Fruit fly (Drosophila melanogaster): ENCODE measurements around the gene CG31954.
A peak's percentile ranks its signal among the peaks of the same experiment; 100 is the strongest.

The CG31954 gene

dm6 chr2L:3532973-3533525, 23.1 kb upstream of the CG31954 start (continued):
- no peak for TF ChIP-seq BEAF-32 (GFP tag; optimal IDR thresholded peaks at IDR 0.05)
- peak; percentile 81 for TF ChIP-seq Xrp1 (GFP tag; IDR thresholded peaks at IDR 0.05)
- TF ChIP-seq CG3163 (GFP tag; optimal IDR thresholded peaks at IDR 0.05): peak; percentile 7
- peak; percentile 88 for TF ChIP-seq grn (GFP tag; optimal IDR thresholded peaks at IDR 0.05)
- TF ChIP-seq CG10267 (tag; optimal IDR thresholded peaks at IDR 0.05): peak; percentile 36
- TF ChIP-seq phol (tag; optimal IDR thresholded peaks at IDR 0.05): peak; percentile 66
- peak; percentile 4 for TF ChIP-seq CG13424 (tag; optimal IDR thresholded peaks at IDR 0.05)
- TF ChIP-seq CG13775 (GFP tag; optimal IDR thresholded peaks at IDR 0.05): peak; percentile 57
- TF ChIP-seq CG2129 (GFP tag; IDR thresholded peaks at IDR 0.05; ENCODE audit: partially characterized antibody): no peak
- TF ChIP-seq CG6654 (GFP tag; optimal IDR thresholded peaks at IDR 0.05): peak; percentile 4
- peak; percentile 35; the same call in 1 of the 2 replicates for TF ChIP-seq ssp (GFP tag; IDR thresholded peaks at IDR 0.05)
- TF ChIP-seq onecut (GFP tag; IDR thresholded peaks at IDR 0.05): peak; percentile 43
- peak; percentile 70 for TF ChIP-seq Antp (GFP tag; optimal IDR thresholded peaks at IDR 0.05)
- peak; percentile 37 for TF ChIP-seq ind (GFP tag; optimal IDR thresholded peaks at IDR 0.05)
- peak; percentile 45; the same call in 1 of the 2 replicates for TF ChIP-seq CG1024 (GFP tag; IDR thresholded peaks at IDR 0.05)
- TF ChIP-seq prd (optimal IDR thresholded peaks at IDR 0.05): no peak
- TF ChIP-seq prd (GFP tag; IDR thresholded peaks at IDR 0.05): peak; percentile 95
- TF ChIP-seq Rx (GFP tag; IDR thresholded peaks at IDR 0.05): peak; percentile 31; the same call in 1 of the 2 replicates
- TF ChIP-seq Dp (GFP tag; optimal IDR thresholded peaks at IDR 0.05): no peak
- TF ChIP-seq dmrt11E (tag; optimal IDR thresholded peaks at IDR 0.05): peak; percentile 82
- TF ChIP-seq Atf-2 (GFP tag; optimal IDR thresholded peaks at IDR 0.05): peak; percentile 40
- no peak for TF ChIP-seq tup (GFP tag; optimal IDR thresholded peaks at IDR 0.05)
- no peak for TF ChIP-seq knrl (GFP tag; IDR thresholded peaks at IDR 0.05; ENCODE audit: partially characterized antibody)
- TF ChIP-seq CG17829 (tag; optimal IDR thresholded peaks at IDR 0.05): peak; percentile 76
- TF ChIP-seq bsh (GFP tag; optimal IDR thresholded peaks at IDR 0.05): peak in 1 of 2 experiments; percentile 54
- TF ChIP-seq Mrtf (GFP tag; IDR thresholded peaks at IDR 0.05): 0 out of 3 replicates have a peak, but pooled peaks have one; percentile 40
- TF ChIP-seq sob (GFP tag; IDR thresholded peaks at IDR 0.05): peak; percentile 70; the same call in 1 of the 2 replicates
- TF ChIP-seq twi (tag; optimal IDR thresholded peaks at IDR 0.05): peak; percentile 43
- peak; percentile 50 for TF ChIP-seq CG6254 (GFP tag; optimal IDR thresholded peaks at IDR 0.05)
- no peak for TF ChIP-seq CG17186 (GFP tag; optimal IDR thresholded peaks at IDR 0.05)
- TF ChIP-seq Sry-δ (GFP tag; optimal IDR thresholded peaks at IDR 0.05): no peak
- TF ChIP-seq gsb-n (tag; optimal IDR thresholded peaks at IDR 0.05): peak; percentile 36
- peak; percentile 26 for TF ChIP-seq Blimp-1 (GFP tag; optimal IDR thresholded peaks at IDR 0.05)
- TF ChIP-seq Optix (GFP tag; IDR thresholded peaks at IDR 0.05): peak; percentile 54; the same call in 1 of the 3 replicates
- TF ChIP-seq dan (GFP tag; IDR thresholded peaks at IDR 0.05): peak; percentile 71
- peak; percentile 53 for TF ChIP-seq CG2202 (tag; optimal IDR thresholded peaks at IDR 0.05)
- TF ChIP-seq CG12659 (GFP tag; optimal IDR thresholded peaks at IDR 0.05): no peak
- TF ChIP-seq Lhr (GFP tag; optimal IDR thresholded peaks at IDR 0.05): peak; percentile 10
- TF ChIP-seq CG17912 (GFP tag; optimal IDR thresholded peaks at IDR 0.05): no peak
- peak; percentile 33; the same call in 1 of the 2 replicates for TF ChIP-seq ranshi (GFP tag; IDR thresholded peaks at IDR 0.05)
- TF ChIP-seq CG8944 (GFP tag; optimal IDR thresholded peaks at IDR 0.05): peak; percentile 36
- TF ChIP-seq Bteb2 (GFP tag; optimal IDR thresholded peaks at IDR 0.05): no peak
- peak; percentile 49 for TF ChIP-seq Side (GFP tag; optimal IDR thresholded peaks at IDR 0.05)
- peak; percentile 10 for TF ChIP-seq CG13123 (GFP tag; optimal IDR thresholded peaks at IDR 0.05)
- no peak for TF ChIP-seq CG11560 (tag; IDR thresholded peaks at IDR 0.05)
- peak in 1 of 2 experiments; percentile 32 for TF ChIP-seq Hr51 (GFP tag; optimal IDR thresholded peaks at IDR 0.05)
- TF ChIP-seq CG7271 (tag; optimal IDR thresholded peaks at IDR 0.05): peak; percentile 78
- peak; percentile 81 for TF ChIP-seq otp (GFP tag; IDR thresholded peaks at IDR 0.05)
- TF ChIP-seq CG15479 (GFP tag; optimal IDR thresholded peaks at IDR 0.05): peak; percentile 98
